Fruit fly (Drosophila melanogaster): ENCODE measurements around the gene Cyp28a5.
A peak's percentile ranks its signal among the peaks of the same experiment; 100 is the strongest.

Cyp28a5 gene

DNA sequence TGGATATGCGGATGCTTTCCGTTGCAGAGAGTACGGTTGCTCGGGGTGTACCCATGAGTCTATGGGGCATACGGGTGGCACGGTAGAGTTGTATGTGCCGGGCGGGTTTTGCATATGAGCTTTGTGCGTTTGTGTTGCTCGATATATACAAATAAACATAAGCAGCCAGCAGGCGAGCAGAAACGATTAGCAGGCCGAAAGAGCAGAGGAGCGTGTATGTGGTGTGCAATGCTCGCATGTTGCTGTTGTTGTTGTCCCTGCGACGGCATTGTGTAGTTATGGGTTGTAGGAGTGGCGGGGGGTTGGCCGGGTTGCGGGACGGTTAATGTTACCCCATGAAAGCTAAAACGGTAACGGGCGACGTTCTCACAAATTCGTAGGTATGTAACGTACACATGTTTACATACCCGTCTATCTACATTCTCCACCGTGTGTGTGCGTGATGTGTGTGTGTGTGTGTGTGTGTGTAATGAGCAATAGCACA is 44.6 kb downstream of the Cyp28a5 start (continued):
- TF ChIP-seq CG16813 (GFP tag; IDR thresholded peaks at IDR 0.05; ENCODE audit: partially characterized antibody) (0 out of 3 replicates have a peak, but pooled peaks have one; percentile 23), Bgb (GFP tag; IDR thresholded peaks at IDR 0.05; ENCODE audit: partially characterized antibody) (peak; percentile 64; the same call in 1 of the 2 replicates), HLH4C (GFP tag; IDR thresholded peaks at IDR 0.05; ENCODE audit: partially characterized antibody) (peak; percentile 28; the same call in 1 of the 3 replicates), CG11085 (GFP tag; IDR thresholded peaks at IDR 0.05) (no peak), CG42726 (GFP tag; IDR thresholded peaks at IDR 0.05; ENCODE audit: partially characterized antibody) (peak; percentile 49), ems (GFP tag; optimal IDR thresholded peaks at IDR 0.05) (peak; percentile 11), CG34376 (GFP tag; optimal IDR thresholded peaks at IDR 0.05) (peak; percentile 79), CG13624 (GFP tag; optimal IDR thresholded peaks at IDR 0.05) (no peak)

DNA sequence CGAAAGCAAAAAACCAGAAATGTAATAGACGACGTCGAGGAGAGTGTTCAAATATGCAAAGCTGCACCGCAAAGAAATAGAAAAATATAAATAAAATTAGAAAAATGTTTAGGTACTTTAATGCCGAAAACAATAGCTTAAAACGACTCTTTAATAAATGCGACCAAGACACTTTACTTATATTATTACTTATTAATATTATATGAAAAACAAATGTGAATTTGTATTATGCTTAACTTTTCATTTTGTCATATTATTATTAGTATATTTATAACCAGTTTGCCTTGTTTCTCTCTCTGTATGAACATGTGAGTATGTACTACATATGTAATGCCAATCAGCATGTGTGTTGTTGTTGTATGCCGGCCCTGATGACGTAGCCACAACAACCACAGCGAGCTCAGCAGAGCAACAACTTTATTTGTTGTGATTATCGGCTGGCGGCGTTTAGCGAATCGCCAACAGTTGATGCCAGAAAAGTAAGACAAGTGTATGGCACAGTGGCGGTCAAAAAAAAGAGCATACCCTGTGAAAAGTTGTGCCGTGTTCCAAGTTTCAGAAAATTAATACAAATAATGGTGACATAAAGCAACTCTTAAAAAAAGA is 45.1 kb downstream of the Cyp28a5 start:
- TF ChIP-seq her (GFP tag; optimal IDR thresholded peaks at IDR 0.05): peak; percentile 19
- peak; percentile 92 for TF ChIP-seq CG4328 (GFP tag; optimal IDR thresholded peaks at IDR 0.05)
- TF ChIP-seq HmgZ (tag; optimal IDR thresholded peaks at IDR 0.05): peak; percentile 53
- no peak; the same call in none of the 2 replicates for TF ChIP-seq toy (GFP tag; IDR thresholded peaks at IDR 0.05)
- peak; percentile 74 for TF ChIP-seq ap (GFP tag; IDR thresholded peaks at IDR 0.05)
- peak; percentile 96 for TF ChIP-seq CG8388 (GFP tag; optimal IDR thresholded peaks at IDR 0.05)
- TF ChIP-seq CG15479 (GFP tag; optimal IDR thresholded peaks at IDR 0.05): no peak
- no peak for TF ChIP-seq corto (GFP tag; optimal IDR thresholded peaks at IDR 0.05)
- TF ChIP-seq wdn (GFP tag; IDR thresholded peaks at IDR 0.05): peak; percentile 85
- TF ChIP-seq CG16813 (GFP tag; IDR thresholded peaks at IDR 0.05; ENCODE audit: partially characterized antibody): no peak
- peak; percentile 76 for TF ChIP-seq jigr1 (GFP tag; IDR thresholded peaks at IDR 0.05)
- TF ChIP-seq NC2β (GFP tag; optimal IDR thresholded peaks at IDR 0.05): no peak
- TF ChIP-seq gce (GFP tag; IDR thresholded peaks at IDR 0.05): peak; percentile 72; the same call in 1 of the 3 replicates
- TF ChIP-seq tup (GFP tag; optimal IDR thresholded peaks at IDR 0.05): no peak
- peak; percentile 88 for TF ChIP-seq CG14050 (GFP tag; IDR thresholded peaks at IDR 0.05)
- TF ChIP-seq CG12744 (GFP tag; optimal IDR thresholded peaks at IDR 0.05): no peak
- peak; percentile 54 for TF ChIP-seq gro (GFP tag; optimal IDR thresholded peaks at IDR 0.05)
- no peak for TF ChIP-seq pfk (GFP tag; optimal IDR thresholded peaks at IDR 0.05)
- TF ChIP-seq CG4360 (GFP tag; IDR thresholded peaks at IDR 0.05): peak; percentile 95
- no peak for TF ChIP-seq CG16779 (GFP tag; IDR thresholded peaks at IDR 0.05)
- TF ChIP-seq CG9817 (tag; optimal IDR thresholded peaks at IDR 0.05): peak; percentile 93
- TF ChIP-seq CG2120 (GFP tag; optimal IDR thresholded peaks at IDR 0.05): peak; percentile 65
- peak; percentile 97 for TF ChIP-seq CG31441 (GFP tag; IDR thresholded peaks at IDR 0.05)
- TF ChIP-seq trem (tag; optimal IDR thresholded peaks at IDR 0.05): peak; percentile 95
- TF ChIP-seq Fer3 (tag; optimal IDR thresholded peaks at IDR 0.05): peak; percentile 95
- peak; percentile 93 for TF ChIP-seq Atf6 (GFP tag; IDR thresholded peaks at IDR 0.05)
- TF ChIP-seq CG10147 (GFP tag; optimal IDR thresholded peaks at IDR 0.05): peak; percentile 97
- TF ChIP-seq mld (GFP tag; IDR thresholded peaks at IDR 0.05; ENCODE audit: partially characterized antibody): no peak
- TF ChIP-seq CG7372 (GFP tag; IDR thresholded peaks at IDR 0.05): peak; percentile 90
- TF ChIP-seq CG6683 (GFP tag; optimal IDR thresholded peaks at IDR 0.05): peak; percentile 91
- TF ChIP-seq lilli (GFP tag; optimal IDR thresholded peaks at IDR 0.05): peak; percentile 61
- peak; percentile 32 for TF ChIP-seq ems (GFP tag; optimal IDR thresholded peaks at IDR 0.05)
- no peak for TF ChIP-seq pb (GFP tag; optimal IDR thresholded peaks at IDR 0.05)
- TF ChIP-seq Xbp1 (GFP tag; optimal IDR thresholded peaks at IDR 0.05): peak; percentile 78
- TF ChIP-seq lola (GFP tag; optimal IDR thresholded peaks at IDR 0.05): peak in 1 of 3 experiments; percentile 96
- no peak for TF ChIP-seq CG8478 (optimal IDR thresholded peaks at IDR 0.05)
- peak; percentile 94 for TF ChIP-seq run (tag; optimal IDR thresholded peaks at IDR 0.05)
- TF ChIP-seq NC2α (GFP tag; optimal IDR thresholded peaks at IDR 0.05): no peak
- peak; percentile 94 for TF ChIP-seq ranshi (GFP tag; IDR thresholded peaks at IDR 0.05)
- TF ChIP-seq CG4820 (GFP tag; optimal IDR thresholded peaks at IDR 0.05): peak; percentile 73
- TF ChIP-seq sens (GFP tag): peak; percentile 88
- peak; percentile 75; the same call in 1 of the 2 replicates for TF ChIP-seq CG10321 (GFP tag; IDR thresholded peaks at IDR 0.05)
